Fruit fly (Drosophila melanogaster): ENCODE results near the gene cv-d.

Gene cv-d

DNA sequence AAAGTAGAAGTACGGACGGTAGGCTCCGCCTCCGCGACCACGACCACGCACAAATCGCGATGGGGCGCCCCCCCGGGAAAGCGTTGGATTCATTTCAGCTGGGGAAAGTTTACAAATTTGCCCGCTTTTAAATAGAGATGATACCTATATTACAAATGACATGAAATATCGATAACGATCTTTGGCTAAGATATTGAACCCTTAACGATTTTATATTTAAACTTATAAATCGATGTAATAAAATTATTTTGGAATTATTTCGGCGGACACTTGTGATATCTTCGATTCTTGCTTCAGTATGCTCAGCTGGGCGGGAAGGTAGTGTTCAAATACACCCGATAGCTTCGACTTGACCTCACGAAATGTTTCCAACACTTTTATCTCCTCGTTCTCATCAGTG lies 20.9 kb downstream of the cv-d start, which contains the start of gene rec:
TSS of gene rec (minus strand) at position 108 of the 400 bp plus-strand sequence.
- TF ChIP-seq noc (tag; optimal IDR thresholded peaks at IDR 0.05) = no peak

DNA sequence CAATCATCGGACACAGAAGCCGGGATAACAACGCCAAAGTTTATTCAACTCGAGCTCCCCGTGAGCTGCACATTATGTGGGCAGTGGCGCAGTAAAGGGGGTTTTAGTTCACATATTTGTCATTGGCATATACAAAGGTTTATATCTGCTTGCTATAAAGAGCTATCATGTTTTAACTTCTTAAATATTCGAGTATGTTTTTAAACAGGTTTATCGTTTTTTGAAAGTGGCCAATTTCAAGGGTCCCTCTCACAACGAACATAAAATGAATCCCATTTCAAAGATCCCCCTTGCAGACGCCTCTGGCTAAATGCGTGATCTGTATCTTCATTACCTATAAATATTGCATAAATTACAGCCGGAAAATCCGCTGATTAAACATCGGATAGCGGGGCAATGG lies 25.8 kb downstream of the cv-d start:
- no peak for TF ChIP-seq noc (tag; optimal IDR thresholded peaks at IDR 0.05)

DNA sequence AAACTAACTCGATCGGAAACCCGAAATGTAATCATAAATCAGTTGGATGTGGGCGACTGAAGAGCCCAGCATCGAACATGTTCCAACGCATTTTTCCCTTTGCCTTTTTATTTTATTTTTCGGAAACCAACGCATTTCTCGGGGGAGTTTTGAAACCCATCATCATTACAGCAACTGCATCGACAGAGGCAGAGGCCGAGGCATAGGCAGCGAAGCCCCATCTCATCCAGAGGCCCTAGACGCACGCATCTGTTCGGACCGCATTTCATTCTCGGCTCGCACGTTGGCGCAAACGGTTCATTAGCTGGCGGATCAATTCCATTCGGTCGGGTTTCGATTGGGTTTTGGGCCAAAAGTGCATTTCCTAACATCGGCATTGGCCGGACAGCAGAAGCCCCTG lies 27.9 kb downstream of the cv-d start, which contains the start of gene CG4576:
TSS of gene CG4576 (plus strand) at position 227 of the 400 bp plus-strand sequence.
- TF ChIP-seq noc (tag; optimal IDR thresholded peaks at IDR 0.05) = no peak

DNA sequence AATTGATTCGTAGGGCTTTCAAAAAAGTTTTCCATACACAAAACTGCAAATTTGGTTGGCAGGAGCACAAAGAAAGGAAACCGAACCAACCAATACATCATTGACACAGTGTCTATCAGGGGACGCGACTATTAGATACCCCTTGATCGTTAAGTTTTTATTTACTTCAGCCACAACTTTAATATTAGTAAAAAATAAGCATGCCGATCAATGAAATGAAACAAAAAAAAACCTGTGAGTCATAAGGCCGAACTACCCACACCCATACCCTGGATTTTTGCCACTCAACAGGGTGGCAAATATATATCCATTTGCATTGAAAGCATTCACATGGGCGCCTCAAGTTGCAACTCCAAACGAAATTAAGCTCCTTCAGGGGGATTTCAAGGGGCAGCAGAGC lies 37.1 kb downstream of the cv-d start:
- no peak for TF ChIP-seq noc (tag; optimal IDR thresholded peaks at IDR 0.05)

DNA sequence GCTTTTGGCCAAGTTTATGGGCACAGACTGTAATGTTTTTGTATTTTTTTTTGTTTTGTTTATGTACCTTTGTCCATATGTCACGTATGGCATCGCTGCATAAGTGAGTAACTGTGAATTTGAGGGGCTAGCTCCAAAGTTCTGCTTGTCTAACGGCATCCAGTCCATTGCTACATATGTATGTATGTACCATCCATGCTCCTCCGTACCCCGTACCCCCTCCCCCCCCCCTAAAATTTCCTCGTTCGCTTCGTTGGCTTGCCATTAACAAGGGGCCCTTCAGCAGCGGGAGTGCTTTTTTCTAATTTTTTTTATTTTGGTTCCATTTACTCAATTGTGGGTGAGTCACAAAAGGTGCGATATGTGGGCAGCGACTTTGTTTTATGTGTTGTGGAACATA lies 39.2 kb downstream of the cv-d start:
- TF ChIP-seq noc (tag; optimal IDR thresholded peaks at IDR 0.05) = no peak

DNA sequence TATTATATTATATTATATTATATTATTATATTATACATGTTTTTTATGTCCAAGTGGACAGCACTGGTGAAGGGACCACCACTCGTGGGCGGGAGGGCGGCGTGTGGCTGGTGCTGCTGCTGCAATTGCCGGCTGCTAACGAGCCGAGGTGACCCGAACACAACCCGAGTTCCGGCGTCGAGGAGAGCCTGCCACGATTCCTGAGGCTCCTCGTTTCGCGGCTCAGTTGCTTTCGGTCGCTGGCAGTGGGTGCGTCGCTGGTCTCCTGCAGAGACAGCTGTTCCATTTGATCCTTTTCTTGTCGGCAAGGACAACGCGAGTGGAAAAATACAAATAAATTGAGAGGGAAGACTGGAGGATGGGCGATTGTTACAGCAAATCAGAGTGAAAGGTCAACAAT lies 43.0 kb downstream of the cv-d start:
- no peak for TF ChIP-seq noc (tag; optimal IDR thresholded peaks at IDR 0.05)

DNA sequence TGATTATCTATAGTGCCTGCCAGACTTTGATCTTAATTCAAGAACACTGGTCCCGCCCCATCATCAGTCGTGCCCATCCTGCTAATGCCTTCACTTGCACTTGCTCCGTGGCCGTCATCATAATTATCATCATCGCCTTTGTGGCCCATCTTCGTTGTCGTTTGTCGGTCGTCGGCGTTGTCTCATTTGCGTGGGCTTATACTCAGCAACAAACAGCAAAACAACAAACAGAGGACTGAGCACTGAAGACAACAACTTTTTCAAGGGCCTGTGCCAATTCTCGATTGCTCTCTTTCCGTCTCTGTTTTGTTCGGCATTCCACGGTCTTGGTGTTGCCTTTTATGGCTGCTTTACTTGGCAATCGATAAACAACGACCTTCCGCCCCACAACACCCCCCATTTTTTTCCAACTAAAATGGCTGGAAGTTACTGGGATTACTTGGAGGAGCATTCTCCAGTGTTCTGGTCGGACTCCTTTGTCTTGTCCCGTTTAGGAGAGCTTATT lies 45.5 kb downstream of the cv-d start:
- TF ChIP-seq noc (tag; optimal IDR thresholded peaks at IDR 0.05) = no peak

DNA sequence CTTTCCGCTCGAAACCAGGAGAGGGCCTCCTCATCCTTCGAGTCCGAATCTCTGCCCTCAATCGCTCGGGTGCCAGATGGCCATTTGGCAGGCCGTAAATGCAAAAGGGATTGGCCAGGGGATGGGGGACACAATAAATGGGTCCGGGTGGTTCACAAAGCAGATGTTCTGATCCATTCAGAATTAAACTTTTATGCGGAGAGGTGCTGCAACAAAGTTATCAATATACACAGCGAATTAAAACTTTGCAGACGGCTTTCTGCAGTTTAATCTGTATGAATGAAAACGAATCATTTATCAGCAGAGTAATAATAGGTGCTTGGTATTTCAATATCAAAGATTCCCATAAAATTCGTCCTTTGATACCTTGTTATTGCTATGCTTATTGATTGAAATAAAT lies 46.1 kb downstream of the cv-d start:
- TF ChIP-seq noc (tag; optimal IDR thresholded peaks at IDR 0.05) = no peak

DNA sequence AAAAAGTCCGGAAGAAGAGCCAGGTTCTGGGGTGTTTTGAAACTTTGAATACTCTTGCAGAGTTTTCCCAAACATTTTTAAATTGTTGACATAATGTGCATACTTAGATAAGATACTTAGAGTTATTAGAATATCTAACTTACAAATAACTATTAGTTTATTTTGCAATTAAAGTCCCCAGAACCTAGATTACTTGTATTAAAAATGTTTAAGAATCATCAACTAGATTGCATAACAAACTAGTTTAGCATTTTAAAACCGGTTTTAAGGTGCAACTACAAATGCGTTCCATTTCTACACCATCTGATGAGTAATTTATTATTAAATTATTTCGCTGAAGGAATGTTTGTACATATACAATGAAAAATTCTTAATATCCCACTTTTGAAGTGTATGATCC lies 47.0 kb downstream of the cv-d start:
- no peak for TF ChIP-seq noc (tag; optimal IDR thresholded peaks at IDR 0.05)

DNA sequence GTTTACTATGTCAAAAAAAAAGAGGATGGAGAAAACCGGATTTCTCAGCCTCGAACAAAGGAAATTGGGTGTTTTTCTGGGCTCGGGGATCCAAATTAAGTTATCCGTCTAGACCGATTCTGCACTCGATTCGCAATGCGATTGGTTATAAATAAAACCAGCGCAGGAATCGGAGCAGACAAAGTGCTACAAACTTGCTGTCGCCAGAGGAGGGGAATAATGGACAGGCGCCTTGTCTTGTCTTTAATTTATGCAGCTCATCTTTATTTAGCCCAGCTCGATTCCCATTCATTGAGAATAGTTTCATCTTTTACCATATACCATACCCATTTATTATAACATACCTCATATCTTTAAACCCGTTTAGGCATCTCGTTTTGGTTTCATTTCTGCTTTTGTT lies 48.7 kb downstream of the cv-d start:
- TF ChIP-seq noc (tag; optimal IDR thresholded peaks at IDR 0.05) = no peak

DNA sequence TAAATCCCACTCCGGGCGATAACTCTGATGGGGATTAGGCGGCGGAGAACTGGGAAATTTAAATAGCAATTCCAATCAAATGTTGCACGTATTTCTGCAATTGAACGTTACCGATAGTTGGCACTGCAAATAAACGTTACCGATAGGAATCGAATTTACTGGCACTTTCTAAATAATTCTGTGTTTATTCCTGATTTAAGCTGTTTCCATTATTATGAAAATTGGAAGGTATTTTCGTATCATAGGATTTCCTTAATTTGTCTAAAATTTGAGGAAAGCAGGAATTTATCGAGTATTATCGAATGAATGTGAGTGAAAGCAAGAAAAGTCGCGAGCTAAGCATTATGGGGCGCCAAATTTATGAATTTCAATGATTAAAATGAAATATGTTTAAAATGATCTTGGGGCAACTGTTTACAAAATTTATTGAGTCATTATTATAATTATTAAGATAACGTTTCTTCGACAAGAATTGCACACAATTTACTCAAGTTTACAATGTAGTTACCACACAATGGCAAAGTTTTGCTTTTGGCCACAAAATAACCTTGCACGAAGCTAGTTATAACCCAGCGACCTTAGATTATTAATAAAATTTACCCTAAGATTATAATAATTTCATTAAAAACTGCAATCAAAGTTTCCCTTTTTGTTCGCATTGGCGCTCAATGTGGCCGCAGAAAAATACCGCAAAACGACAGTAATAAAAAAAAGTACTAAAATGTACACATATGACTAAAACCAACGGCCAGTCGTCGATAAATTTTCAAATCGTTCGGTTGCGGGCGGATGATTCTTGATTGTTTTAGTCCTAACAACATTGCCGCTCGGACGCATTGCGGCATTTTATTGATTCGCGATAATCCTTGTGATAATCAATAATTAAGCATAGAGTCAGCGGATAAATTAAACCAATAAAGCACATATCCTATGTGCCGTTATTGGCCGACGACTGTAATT lies 49.6 kb downstream of the cv-d start, which contains the start of gene alpha-Man-IIb:
TSS of gene alpha-Man-IIb (plus strand) at position 747 of the 960 bp plus-strand sequence.
- no peak for TF ChIP-seq noc (tag; optimal IDR thresholded peaks at IDR 0.05)

DNA sequence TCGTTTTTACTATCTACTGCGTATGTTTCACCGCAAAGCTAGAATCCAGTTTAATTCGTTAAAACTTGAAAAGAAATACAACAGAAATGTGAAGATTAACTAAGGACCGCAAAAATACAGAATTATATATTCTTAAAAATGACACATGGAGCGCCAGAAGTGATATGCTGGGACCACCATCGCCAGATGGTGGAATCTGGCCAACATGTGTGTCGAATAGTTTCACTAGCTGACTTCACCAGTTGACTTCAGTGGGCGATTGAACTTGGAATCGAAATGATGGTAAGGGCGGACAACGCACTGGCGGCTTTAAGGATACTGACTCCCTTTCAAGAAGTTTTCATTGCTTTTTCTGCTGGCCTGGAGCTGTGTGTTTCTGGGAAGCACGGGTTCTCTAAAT lies 51.4 kb downstream of the cv-d start, which contains the start of gene CG9593:
TSS of gene CG9593 (plus strand) at position 270 of the 400 bp plus-strand sequence.
- TF ChIP-seq noc (tag; optimal IDR thresholded peaks at IDR 0.05) = no peak

Data from whole organism, larva.